Worm (Caenorhabditis elegans) whole organism, L2 larva: ENCODE measurements around the gene cyp-23A1.

Experiments
- ZK546.5 ChIP-seq: sonication (generic microtip); optimal IDR thresholded peaks from 2 replicates; lab custom pipeline; 2017; ENCODE audit warnings: missing biosample characterization, missing genetic modification characterization
- ama-1 ChIP-seq: fragments of 150-350 bp; optimal IDR thresholded peaks from 2 replicates; lab custom pipeline; 2018; ENCODE audit warnings: inconsistent platforms
- mdl-1 ChIP-seq, 2 experiments: fragments of 150-350 bp in 1 of 2; sonication (generic microtip) in 1 of 2; optimal IDR thresholded peaks; 2 replicates each; lab custom pipeline; 2017; ENCODE audit warnings: missing biosample characterization in 2 of 2, missing genetic modification characterization in 2 of 2
- nhr-12 ChIP-seq: fragments of 150-350 bp; optimal IDR thresholded peaks from 2 replicates; lab custom pipeline; 2014; ENCODE audit warnings: missing biosample characterization, missing genetic modification characterization
- sem-4 ChIP-seq: fragments of 150-350 bp; optimal IDR thresholded peaks from 2 replicates; lab custom pipeline; 2014; ENCODE audit warnings: missing biosample characterization, missing genetic modification reagents, missing genetic modification characterization
- snpc-4 ChIP-seq: fragments of 150-350 bp; optimal IDR thresholded peaks from 2 replicates; lab custom pipeline; 2014; ENCODE audit warnings: missing biosample characterization, missing genetic modification characterization
- unc-62 ChIP-seq: fragments of 150-350 bp; optimal IDR thresholded peaks from 2 replicates; lab custom pipeline; 2014; ENCODE audit warnings: missing biosample characterization, missing genetic modification reagents, missing genetic modification characterization
- ztf-11 ChIP-seq: sonication (generic microtip); optimal IDR thresholded peaks from 2 replicates; lab custom pipeline; 2017; ENCODE audit warnings: missing biosample characterization, missing genetic modification characterization

DNA sequence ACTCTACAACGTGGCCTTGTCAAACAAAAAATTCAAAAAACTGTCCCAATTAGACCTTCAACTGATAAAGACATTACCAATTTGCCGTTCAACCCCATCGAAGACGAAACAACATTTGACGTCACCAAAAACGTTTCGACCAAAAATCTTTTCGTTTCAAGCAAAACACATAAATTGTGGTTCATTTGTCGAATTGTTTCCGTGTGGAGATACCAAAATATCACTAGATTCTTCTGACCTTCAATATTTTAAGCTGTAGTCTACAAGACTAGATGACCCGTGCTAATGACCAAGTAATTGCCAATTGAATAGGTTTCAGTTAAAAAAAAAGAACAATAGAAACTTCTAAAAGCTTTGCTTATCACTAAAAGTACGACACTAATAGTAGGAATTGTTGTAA lies 36.4 kb downstream of the cyp-23A1 start:
- TF ChIP-seq snpc-4, result no peak
- no peak for TF ChIP-seq unc-62 (GFP tag; lab: Kevin White, UChicago)
- TF ChIP-seq ztf-11 (tag; lab: Kevin White, UChicago), result no peak
- TF ChIP-seq ZK546.5 (tag; lab: Kevin White, UChicago), result no peak
- no peak for TF ChIP-seq nhr-12 (tag; lab: Kevin White, UChicago)
- TF ChIP-seq ama-1 (lab: Kevin White, UChicago), result no peak
- no peak for TF ChIP-seq mdl-1 (tag; optimal IDR thresholded peaks at IDR 0.05; lab: Kevin White, UChicago)
- no peak for TF ChIP-seq sem-4 (tag; lab: Kevin White, UChicago)
